Fruit fly (Drosophila melanogaster): Measurements from ENCODE around the gene CG31676.

- TF ChIP-seq CG9948 (tag; optimal IDR thresholded peaks at IDR 0.05) (no peak), CG32121 (GFP tag; IDR thresholded peaks at IDR 0.05) (no peak), CG8159 (tag; optimal IDR thresholded peaks at IDR 0.05) (no peak), CG13204 (GFP tag; optimal IDR thresholded peaks at IDR 0.05) (no peak), Pif1A (GFP tag; optimal IDR thresholded peaks at IDR 0.05) (no peak), Ets98B (GFP tag; IDR thresholded peaks at IDR 0.05) (no peak)
Measured at dm6 chr2L:20883097-20883496, 42.5 kb downstream of the CG31676 start.

Data from whole organism, pupa.